Fruit fly (Drosophila melanogaster): ENCODE data around the gene Task6.
A peak's percentile ranks its signal among the peaks of the same experiment; 100 is the strongest.

Task6 gene

dm6 chr3R:13686371-13687211 is 12.2 kb upstream of the Task6 start, which contains the start of gene omd (continued):
- TF ChIP-seq inv (GFP tag; IDR thresholded peaks at IDR 0.05; ENCODE audit: partially characterized antibody) (no peak), ranshi (GFP tag; IDR thresholded peaks at IDR 0.05) (peak; percentile 47; the same call in 1 of the 2 replicates), CG7271 (tag; optimal IDR thresholded peaks at IDR 0.05) (no peak), Xbp1 (GFP tag; optimal IDR thresholded peaks at IDR 0.05) (peak; percentile 49), Hsf (GFP tag; optimal IDR thresholded peaks at IDR 0.05) (peak; percentile 64), Drgx (GFP tag; IDR thresholded peaks at IDR 0.05) (0 out of 2 replicates have a peak, but pooled peaks have one; percentile 12), CG9609 (GFP tag; optimal IDR thresholded peaks at IDR 0.05) (peak; percentile 17), CG15479 (GFP tag; optimal IDR thresholded peaks at IDR 0.05) (peak; percentile 15), CG15269 (tag; optimal IDR thresholded peaks at IDR 0.05) (no peak), Hmr (GFP tag; optimal IDR thresholded peaks at IDR 0.05) (peak; percentile 83), CG9437 (GFP tag; optimal IDR thresholded peaks at IDR 0.05) (no peak), bbx (GFP tag; IDR thresholded peaks at IDR 0.05; ENCODE audit: partially characterized antibody) (no peak), Lhr (GFP tag; optimal IDR thresholded peaks at IDR 0.05) (no peak), CG4404 (GFP tag; IDR thresholded peaks at IDR 0.05) (no peak), CG14014 (GFP tag; IDR thresholded peaks at IDR 0.05) (peak; percentile 55; the same call in 1 of the 2 replicates), CG34224 (GFP tag; IDR thresholded peaks at IDR 0.05; ENCODE audit: partially characterized antibody) (no peak), CG14050 (GFP tag; IDR thresholded peaks at IDR 0.05) (peak; percentile 26; the same call in 1 of the 3 replicates), trh (GFP tag; optimal IDR thresholded peaks at IDR 0.05) (peak; percentile 71), CG10147 (GFP tag; optimal IDR thresholded peaks at IDR 0.05) (peak; percentile 44), lbe (GFP tag; optimal IDR thresholded peaks at IDR 0.05) (no peak), Hr51 (GFP tag; optimal IDR thresholded peaks at IDR 0.05) (peak in 1 of 2 experiments; percentile 69), sug (tag; optimal IDR thresholded peaks at IDR 0.05) (peak; percentile 95), MTF-1 (GFP tag; optimal IDR thresholded peaks at IDR 0.05; ENCODE audit: borderline replicate concordance) (peak; percentile 75), wdn (GFP tag; IDR thresholded peaks at IDR 0.05) (peak; percentile 53), mirr (GFP tag; optimal IDR thresholded peaks at IDR 0.05) (peak; percentile 82), vnd (GFP tag; IDR thresholded peaks at IDR 0.05; ENCODE audit: partially characterized antibody) (no peak), CG18476 (GFP tag; optimal IDR thresholded peaks at IDR 0.05) (peak; percentile 5), ato (GFP tag; IDR thresholded peaks at IDR 0.05; ENCODE audit: partially characterized antibody) (no peak), chinmo (GFP tag; IDR thresholded peaks at IDR 0.05; ENCODE audit: partially characterized antibody) (0 out of 4 replicates have a peak, but pooled peaks have one; percentile 66), CG1602 (GFP tag; optimal IDR thresholded peaks at IDR 0.05) (peak; percentile 19), ara (GFP tag; IDR thresholded peaks at IDR 0.05) (peak; percentile 75), CG13287 (GFP tag; IDR thresholded peaks at IDR 0.05; ENCODE audit: partially characterized antibody) (0 out of 2 replicates have a peak, but pooled peaks have one; percentile 23), CG2889 (GFP tag; IDR thresholded peaks at IDR 0.05) (no peak), Chrac-16 (GFP tag; optimal IDR thresholded peaks at IDR 0.05) (peak; percentile 23), grn (GFP tag; optimal IDR thresholded peaks at IDR 0.05) (peak; percentile 81), B-H2 (GFP tag; optimal IDR thresholded peaks at IDR 0.05) (peak; percentile 34), sr (GFP tag; IDR thresholded peaks at IDR 0.05) (no peak; the same call in 2 of the 3 replicates), CG17328 (GFP tag; IDR thresholded peaks at IDR 0.05) (peak; percentile 51), Camta (GFP tag; optimal IDR thresholded peaks at IDR 0.05) (peak; percentile 68), fd102C (GFP tag; optimal IDR thresholded peaks at IDR 0.05) (peak; percentile 41), BtbVII (GFP tag; optimal IDR thresholded peaks at IDR 0.05) (peak; percentile 95), disco-r (GFP tag; optimal IDR thresholded peaks at IDR 0.05) (no peak), luna (GFP tag; optimal IDR thresholded peaks at IDR 0.05) (no peak), abd-A (tag; optimal IDR thresholded peaks at IDR 0.05) (no peak), zfh2 (GFP tag; optimal IDR thresholded peaks at IDR 0.05) (peak; percentile 10), CG7963 (GFP tag; IDR thresholded peaks at IDR 0.05; ENCODE audit: partially characterized antibody) (no peak), YL-1 (GFP tag; optimal IDR thresholded peaks at IDR 0.05) (peak; percentile 56)
